Fruit fly (Drosophila melanogaster): ENCODE measurements around the gene CG18418.

Gene CG18418

DNA sequence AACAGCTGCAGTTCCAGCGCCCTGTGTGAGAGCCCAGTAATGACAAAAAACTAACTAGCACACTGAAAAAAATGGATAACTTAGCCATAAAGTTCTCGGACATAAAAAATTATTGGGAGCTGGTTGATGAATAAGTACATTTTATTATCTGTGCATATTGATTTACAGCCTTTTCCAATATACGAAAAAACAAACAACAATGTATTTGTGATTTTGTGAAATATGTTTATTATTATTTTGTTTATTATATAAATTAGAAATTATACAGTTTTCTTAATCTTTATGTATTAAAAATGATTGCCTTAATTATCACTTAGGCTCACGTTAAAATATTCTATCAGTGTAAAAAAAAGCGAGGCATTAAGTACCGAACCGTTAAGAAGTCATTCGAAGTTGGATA is 1.9 kb upstream of the CG18418 start (continued):
- TF ChIP-seq CG2889 (GFP tag; IDR thresholded peaks at IDR 0.05) (no peak), CG7987 (GFP tag; optimal IDR thresholded peaks at IDR 0.05) (no peak), CG17829 (tag; optimal IDR thresholded peaks at IDR 0.05) (peak; percentile 25), sc (optimal IDR thresholded peaks at IDR 0.05) (no peak), sc (GFP tag; optimal IDR thresholded peaks at IDR 0.05) (peak; percentile 12), CG31441 (GFP tag; IDR thresholded peaks at IDR 0.05) (peak; percentile 64; the same call in 1 of the 2 replicates), Doc3 (GFP tag; IDR thresholded peaks at IDR 0.05; ENCODE audit: partially characterized antibody) (no peak), gsb (GFP tag; IDR thresholded peaks at IDR 0.05) (no peak), CG18262 (tag; optimal IDR thresholded peaks at IDR 0.05) (peak; percentile 70), salm (tag; optimal IDR thresholded peaks at IDR 0.05) (no peak), pb (GFP tag; optimal IDR thresholded peaks at IDR 0.05) (no peak), CG13287 (GFP tag; IDR thresholded peaks at IDR 0.05; ENCODE audit: partially characterized antibody) (no peak), pzg (GFP tag; optimal IDR thresholded peaks at IDR 0.05) (no peak), Ets65A (GFP tag) (no peak), Atf-2 (GFP tag; optimal IDR thresholded peaks at IDR 0.05) (no peak), chn (GFP tag; optimal IDR thresholded peaks at IDR 0.05) (no peak), D19A (tag; optimal IDR thresholded peaks at IDR 0.05) (peak; percentile 27), Hey (tag; optimal IDR thresholded peaks at IDR 0.05) (no peak), CG15696 (tag; optimal IDR thresholded peaks at IDR 0.05) (no peak), psq (GFP tag; optimal IDR thresholded peaks at IDR 0.05) (no peak), H15 (GFP tag; IDR thresholded peaks at IDR 0.05) (0 out of 3 replicates have a peak, but pooled peaks have one; percentile 33), toy (GFP tag; IDR thresholded peaks at IDR 0.05) (no peak), HLH4C (GFP tag; IDR thresholded peaks at IDR 0.05; ENCODE audit: partially characterized antibody) (no peak), zf30C (GFP tag; optimal IDR thresholded peaks at IDR 0.05) (no peak), nom (GFP tag; optimal IDR thresholded peaks at IDR 0.05) (no peak), gcm2 (GFP tag; optimal IDR thresholded peaks at IDR 0.05) (no peak), pfk (GFP tag; optimal IDR thresholded peaks at IDR 0.05) (no peak), Side (GFP tag; optimal IDR thresholded peaks at IDR 0.05) (no peak), TFAM (GFP tag; optimal IDR thresholded peaks at IDR 0.05) (no peak), aop (GFP tag; IDR thresholded peaks at IDR 0.05) (no peak), ham (GFP tag; IDR thresholded peaks at IDR 0.05) (no peak), CG1602 (GFP tag; optimal IDR thresholded peaks at IDR 0.05) (no peak), Hr78 (GFP tag; optimal IDR thresholded peaks at IDR 0.05) (no peak), sna (GFP tag; IDR thresholded peaks at IDR 0.05; ENCODE audit: partially characterized antibody) (no peak), stwl (tag; optimal IDR thresholded peaks at IDR 0.05) (no peak), Lpt (GFP tag; optimal IDR thresholded peaks at IDR 0.05) (no peak), wek (GFP tag; optimal IDR thresholded peaks at IDR 0.05) (no peak), ci (GFP tag; IDR thresholded peaks at IDR 0.05) (0 out of 3 replicates have a peak, but pooled peaks have one; percentile 45), ttk (GFP tag; IDR thresholded peaks at IDR 0.05) (no peak), odd (GFP tag; optimal IDR thresholded peaks at IDR 0.05) (no peak), Xrp1 (GFP tag; IDR thresholded peaks at IDR 0.05) (peak; percentile 47; the same call in 1 of the 2 replicates), Dek (tag; optimal IDR thresholded peaks at IDR 0.05) (no peak), CG7745 (tag; optimal IDR thresholded peaks at IDR 0.05) (no peak), CG11085 (GFP tag; IDR thresholded peaks at IDR 0.05) (no peak), CG31224 (GFP tag; IDR thresholded peaks at IDR 0.05) (no peak), CG2120 (GFP tag; optimal IDR thresholded peaks at IDR 0.05) (no peak), h (optimal IDR thresholded peaks at IDR 0.05) (no peak), kah (GFP tag; optimal IDR thresholded peaks at IDR 0.05) (no peak), exex (tag; optimal IDR thresholded peaks at IDR 0.05) (no peak), CG18599 (GFP tag; optimal IDR thresholded peaks at IDR 0.05) (peak; percentile 8), MTF-1 (GFP tag; optimal IDR thresholded peaks at IDR 0.05; ENCODE audit: borderline replicate concordance) (no peak), GATAe (GFP tag; conservative IDR thresholded peaks at IDR 0.05) (no peak)
